Worm (Caenorhabditis elegans) whole organism, L3 larva: Measurements from ENCODE around the gene F53C11.5.

ENCODE experiments used
- R02D3.7 ChIP-seq: fragments of 150-350 bp; optimal IDR thresholded peaks from 2 replicates; lab custom pipeline; 2014; ENCODE audit warnings: missing biosample characterization, missing genetic modification characterization
- ZK546.5 ChIP-seq: sonication (generic microtip); optimal IDR thresholded peaks from 2 replicates; lab custom pipeline; 2017; ENCODE audit warnings: missing biosample characterization, missing genetic modification characterization
- ama-1 ChIP-seq: fragments of 150-350 bp; optimal IDR thresholded peaks from 2 replicates; lab custom pipeline; 2018
- ceh-16 ChIP-seq: sonication (generic microtip); optimal IDR thresholded peaks from 2 replicates; lab custom pipeline; 2017; ENCODE audit warnings: missing biosample characterization, missing genetic modification characterization
- ceh-28 ChIP-seq: fragments of 150-350 bp; optimal IDR thresholded peaks from 2 replicates; lab custom pipeline; 2014; ENCODE audit warnings: missing biosample characterization, missing genetic modification reagents, missing genetic modification characterization
- ceh-82 ChIP-seq: fragments of 150-350 bp; optimal IDR thresholded peaks from 2 replicates; lab custom pipeline; 2014; ENCODE audit warnings: missing biosample characterization, missing genetic modification characterization
- daf-12 ChIP-seq: fragments of 150-350 bp; optimal IDR thresholded peaks from 2 replicates; lab custom pipeline; 2014; ENCODE audit warnings: missing biosample characterization, missing genetic modification reagents, missing genetic modification characterization
- egl-27 ChIP-seq: sonication (generic microtip); optimal IDR thresholded peaks from 4 replicates; lab custom pipeline; 2017; ENCODE audit warnings: missing biosample characterization, missing genetic modification reagents, missing genetic modification characterization
- egl-5 ChIP-seq: fragments of 150-350 bp; optimal IDR thresholded peaks from 2 replicates; lab custom pipeline; 2017; ENCODE audit warnings: missing biosample characterization, missing genetic modification reagents, missing genetic modification characterization, inconsistent platforms
- elt-1 ChIP-seq: fragments of 150-350 bp; optimal IDR thresholded peaks from 2 replicates; lab custom pipeline; 2014; ENCODE audit warnings: missing biosample characterization, missing genetic modification characterization
- elt-2 ChIP-seq: sonication (generic microtip); optimal IDR thresholded peaks from 2 replicates; lab custom pipeline; 2016; ENCODE audit warnings: missing genetic modification reagents, mild to moderate bottlenecking, missing genetic modification characterization, missing compliant biosample characterization
- eor-1 ChIP-seq, 2 experiments: fragments of 150-350 bp; optimal IDR thresholded peaks; 2 replicates each; lab custom pipeline; 2014 to 2018; ENCODE audit warnings: missing biosample characterization in 2 of 2, missing genetic modification characterization in 2 of 2
- fkh-10 ChIP-seq: sonication (generic microtip); optimal IDR thresholded peaks from 2 replicates; lab custom pipeline; 2017; ENCODE audit warnings: missing biosample characterization, missing genetic modification reagents, missing genetic modification characterization
- hmg-11 ChIP-seq: sonication (generic microtip); optimal IDR thresholded peaks from 2 replicates; lab custom pipeline; 2016; ENCODE audit warnings: missing genetic modification characterization, missing compliant biosample characterization
- jun-1 ChIP-seq: fragments of 150-350 bp; optimal IDR thresholded peaks from 2 replicates; lab custom pipeline; 2014; ENCODE audit warnings: missing biosample characterization, missing genetic modification reagents, missing genetic modification characterization
- lin-15B ChIP-seq: fragments of 150-350 bp; optimal IDR thresholded peaks from 2 replicates; lab custom pipeline; 2014; ENCODE audit warnings: missing biosample characterization, missing genetic modification characterization
- lin-39 ChIP-seq: fragments of 150-350 bp; optimal IDR thresholded peaks from 2 replicates; lab custom pipeline; 2018; ENCODE audit warnings: missing biosample characterization, missing genetic modification reagents, missing genetic modification characterization
- lsy-12 ChIP-seq: sonication (generic microtip); optimal IDR thresholded peaks from 2 replicates; lab custom pipeline; 2016; ENCODE audit warnings: mild to moderate bottlenecking, missing genetic modification characterization, missing compliant biosample characterization
- nfya-1 ChIP-seq: sonication (generic microtip); optimal IDR thresholded peaks from 2 replicates; lab custom pipeline; 2017; ENCODE audit warnings: missing genetic modification characterization, mild to moderate bottlenecking, missing compliant biosample characterization, antibody characterized with exemption, moderate library complexity; ENCODE audit not compliant: insufficient read depth
- nhr-11 ChIP-seq: fragments of 150-350 bp; optimal IDR thresholded peaks from 2 replicates; lab custom pipeline; 2014; ENCODE audit warnings: missing biosample characterization, missing genetic modification characterization
- nhr-23 ChIP-seq: fragments of 150-350 bp; optimal IDR thresholded peaks from 2 replicates; lab custom pipeline; 2014; ENCODE audit warnings: missing biosample characterization, missing genetic modification reagents, missing genetic modification characterization
- nhr-237 ChIP-seq: fragments of 150-350 bp; optimal IDR thresholded peaks from 2 replicates; lab custom pipeline; 2014; ENCODE audit warnings: missing biosample characterization, missing genetic modification characterization
- nhr-67 ChIP-seq: fragments of 150-350 bp; optimal IDR thresholded peaks from 2 replicates; lab custom pipeline; 2014; ENCODE audit warnings: missing biosample characterization, missing genetic modification characterization
- pha-4 ChIP-seq: fragments of 150-350 bp; optimal IDR thresholded peaks from 2 replicates; lab custom pipeline; 2014; ENCODE audit warnings: missing biosample characterization, missing genetic modification reagents, missing genetic modification characterization
- pqm-1 ChIP-seq: fragments of 150-350 bp; optimal IDR thresholded peaks from 2 replicates; lab custom pipeline; 2017; ENCODE audit warnings: missing biosample characterization, missing genetic modification characterization, inconsistent platforms
- zag-1 ChIP-seq: fragments of 150-350 bp; optimal IDR thresholded peaks from 2 replicates; lab custom pipeline; 2014; ENCODE audit warnings: missing biosample characterization, missing genetic modification characterization
- ztf-11 ChIP-seq: fragments of 150-350 bp; optimal IDR thresholded peaks from 2 replicates; lab custom pipeline; 2014; ENCODE audit warnings: missing biosample characterization, missing genetic modification characterization
- ztf-4 ChIP-seq: fragments of 150-350 bp; optimal IDR thresholded peaks from 2 replicates; lab custom pipeline; 2014; ENCODE audit warnings: missing biosample characterization, missing genetic modification characterization

Gene F53C11.5

ce11 chrV:13787225-13787898, at the start of gene F53C11.5, which contains the start of gene F53C11.4:
Gene F53C11.5, plus strand, starts transcription at chrV:13787549.
Gene F53C11.4, minus strand, starts transcription at chrV:13787352.
- TF ChIP-seq jun-1 (tag; lab: Kevin White, UChicago) (peak; percentile 66), ama-1 (lab: Kevin White, UChicago) (peak; percentile 29), hmg-11 (tag; lab: Kevin White, UChicago) (peak; percentile 3), elt-2 (peak; percentile 69), lsy-12 (tag; lab: Kevin White, UChicago) (peak; percentile 36), pha-4 (tag; lab: Kevin White, UChicago) (peak; percentile 88), nhr-23 (tag; lab: Kevin White, UChicago) (peak; percentile 91), ztf-11 (tag; lab: Kevin White, UChicago) (no peak), egl-5 (tag; lab: Kevin White, UChicago) (no peak), eor-1 (tag; optimal IDR thresholded peaks at IDR 0.05; lab: Kevin White, UChicago) (no peak), nhr-237 (no peak), ceh-28 (tag; lab: Kevin White, UChicago) (peak; percentile 30), pqm-1 (tag; lab: Kevin White, UChicago) (peak; percentile 46), nfya-1 (tag; lab: Kevin White, UChicago) (peak; percentile 45), lin-15B (tag; lab: Kevin White, UChicago) (peak; percentile 3), lin-39 (peak; percentile 48)

ce11 chrV:13738374-13738773, 49.0 kb upstream of the F53C11.5 start, which contains the start of gene irg-5:
Gene irg-5, minus strand, starts transcription at chrV:13738474.
- no peak for TF ChIP-seq egl-27
- no peak for TF ChIP-seq nhr-23 (tag; lab: Kevin White, UChicago)
- no peak for TF ChIP-seq zag-1 (tag; lab: Kevin White, UChicago)
- no peak for TF ChIP-seq R02D3.7 (tag; lab: Kevin White, UChicago)
- TF ChIP-seq elt-1 (tag; lab: Kevin White, UChicago), result no peak

- TF ChIP-seq elt-2 (peak; percentile 86), ztf-11 (tag; lab: Kevin White, UChicago) (no peak), lsy-12 (tag; lab: Kevin White, UChicago) (no peak), pqm-1 (tag; lab: Kevin White, UChicago) (peak; percentile 80)
Measured at ce11 chrV:13739901-13740300, 47.4 kb upstream of the F53C11.5 start.

ce11 chrV:13744901-13745300, 42.4 kb upstream of the F53C11.5 start, which contains the start of gene F35E12.9:
Gene F35E12.9, minus strand, starts transcription at chrV:13745127.
- TF ChIP-seq nhr-23 (tag; lab: Kevin White, UChicago), result no peak
- no peak for TF ChIP-seq nhr-237
- peak; percentile 61 for TF ChIP-seq pha-4 (tag; lab: Kevin White, UChicago)
- peak; percentile 94 for TF ChIP-seq pqm-1 (tag; lab: Kevin White, UChicago)
- peak; percentile 49 for TF ChIP-seq jun-1 (tag; lab: Kevin White, UChicago)
- TF ChIP-seq elt-2, result peak; percentile 95
- TF ChIP-seq lin-39, result no peak

ce11 chrV:13748658-13749057, 38.7 kb upstream of the F53C11.5 start, which contains the start of gene F35E12.10:
Gene F35E12.10, minus strand, starts transcription at chrV:13748758.
- TF ChIP-seq jun-1 (tag; lab: Kevin White, UChicago), result no peak
- TF ChIP-seq R02D3.7 (tag; lab: Kevin White, UChicago), result no peak
- TF ChIP-seq ceh-16 (tag; lab: Kevin White, UChicago), result no peak
- TF ChIP-seq, all 47 proteins: peak for 0

- TF ChIP-seq lin-15B (tag; lab: Kevin White, UChicago) (no peak), elt-2 (peak; percentile 71), pqm-1 (tag; lab: Kevin White, UChicago) (peak; percentile 40)
Measured at ce11 chrV:13751811-13752210, 35.5 kb upstream of the F53C11.5 start, which contains the start of gene cld-9. Gene cld-9, minus strand, starts transcription at chrV:13751891.

ce11 chrV:13753481-13753880, 33.9 kb upstream of the F53C11.5 start, which contains the start of gene F20G2.1:
Gene F20G2.1, minus strand, starts transcription at chrV:13753581.
- no peak for TF ChIP-seq ztf-4 (tag; lab: Kevin White, UChicago)
- TF ChIP-seq nhr-67 (tag; lab: Kevin White, UChicago), result no peak
- TF ChIP-seq eor-1 (tag; optimal IDR thresholded peaks at IDR 0.05; lab: Kevin White, UChicago), result no peak
- no peak for TF ChIP-seq hmg-11 (tag; lab: Kevin White, UChicago)
- TF ChIP-seq ceh-82 (tag; lab: Kevin White, UChicago), result no peak
- TF ChIP-seq nhr-23 (tag; lab: Kevin White, UChicago), result no peak
- TF ChIP-seq ZK546.5 (tag; lab: Kevin White, UChicago), result no peak
- no peak for TF ChIP-seq elt-1 (tag; lab: Kevin White, UChicago)
- TF ChIP-seq nhr-237, result no peak
- TF ChIP-seq daf-12 (tag; lab: Kevin White, UChicago), result no peak
- TF ChIP-seq elt-2, result no peak
- no peak for TF ChIP-seq lsy-12 (tag; lab: Kevin White, UChicago)
- no peak for TF ChIP-seq fkh-10 (GFP tag; lab: Kevin White, UChicago)
- no peak for TF ChIP-seq nhr-11 (tag; lab: Kevin White, UChicago)
